1 fruit fly cellular context compared by ENCODE assay signal in the genomic region with DNA sequence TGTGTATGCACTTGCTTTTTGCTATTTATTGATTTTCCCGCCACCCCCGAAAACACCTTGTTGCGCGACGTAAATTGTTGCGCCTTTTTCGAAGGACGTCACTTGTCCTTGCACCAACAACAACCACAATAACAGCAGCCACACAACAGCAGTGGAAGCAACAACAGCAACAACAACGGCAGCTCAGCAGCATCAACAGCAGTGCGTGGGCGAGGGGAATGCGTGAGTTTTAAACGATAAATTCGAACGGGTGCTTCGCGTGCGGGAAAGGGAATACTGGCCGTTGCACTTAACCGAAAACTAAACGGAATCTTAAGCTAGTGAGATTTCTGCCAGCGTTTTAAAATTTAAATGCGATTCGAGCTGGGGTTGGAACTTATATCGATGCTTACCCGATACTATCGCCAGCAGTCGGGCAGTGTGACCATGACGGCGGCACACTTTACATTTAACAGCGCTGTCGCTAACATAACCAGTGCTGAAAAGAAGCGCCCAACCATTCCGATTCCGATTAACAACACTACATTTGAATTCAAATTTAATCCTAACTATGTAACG.
TF ChIP-seq lines count a peak whose summit lies in the region.

cyst (minus strand) TSS at position 404 of the 558 bp plus-strand sequence.

TF ChIP-seq in whole organism, embryonic, 481 proteins besides CTCF, POLR2A, EP300 and RAD21 (continued from another document):
- TF ChIP-seq sens-2 (GFP tag; IDR thresholded peaks at IDR 0.05; lab: Robert Waterston, UW) (no peak), CG13894 (tag; optimal IDR thresholded peaks at IDR 0.05; lab: Kevin White, UChicago) (no peak), HHEX (GFP tag; optimal IDR thresholded peaks at IDR 0.05; lab: Kevin White, UChicago) (no peak), CG4707 (GFP tag; optimal IDR thresholded peaks at IDR 0.05; lab: Kevin White, UChicago) (no peak), Lim3 (GFP tag; IDR thresholded peaks at IDR 0.05; lab: Robert Waterston, UW) (no peak), cad (GFP tag; optimal IDR thresholded peaks at IDR 0.05; lab: Kevin White, UChicago) (no peak), nerfin-1 (tag; optimal IDR thresholded peaks at IDR 0.05; lab: Kevin White, UChicago) (peak; percentile 64), hb (GFP tag; IDR thresholded peaks at IDR 0.05; lab: Robert Waterston, UW; ENCODE audit: partially characterized antibody) (peak; percentile 94), Awh (GFP tag; IDR thresholded peaks at IDR 0.05; lab: Robert Waterston, UW) (no peak), ken (GFP tag; IDR thresholded peaks at IDR 0.05; lab: Robert Waterston, UW) (peak; percentile 50; the same call in 1 of the 3 replicates), Vsx1 (GFP tag; optimal IDR thresholded peaks at IDR 0.05; lab: Kevin White, UChicago) (no peak), Nf-YC (tag; optimal IDR thresholded peaks at IDR 0.05; lab: Kevin White, UChicago) (no peak), disco-r (GFP tag; optimal IDR thresholded peaks at IDR 0.05; lab: Kevin White, UChicago) (no peak), CG10321 (GFP tag; IDR thresholded peaks at IDR 0.05; lab: Robert Waterston, UW) (no peak), CG6791 (GFP tag; IDR thresholded peaks at IDR 0.05; lab: Robert Waterston, UW; ENCODE audit: partially characterized antibody) (peak; percentile 97), gem (tag; optimal IDR thresholded peaks at IDR 0.05; lab: Kevin White, UChicago) (no peak), CG34422 (GFP tag; IDR thresholded peaks at IDR 0.05; lab: Robert Waterston, UW) (no peak), ase (GFP tag; IDR thresholded peaks at IDR 0.05; lab: Robert Waterston, UW) (no peak), CG16863 (GFP tag; optimal IDR thresholded peaks at IDR 0.05; lab: Kevin White, UChicago) (peak; percentile 61), wek (GFP tag; optimal IDR thresholded peaks at IDR 0.05; lab: Kevin White, UChicago) (no peak), Atf6 (GFP tag; IDR thresholded peaks at IDR 0.05; lab: Robert Waterston, UW) (peak; percentile 32; the same call in 1 of the 2 replicates), CG17829 (tag; optimal IDR thresholded peaks at IDR 0.05; lab: Kevin White, UChicago) (peak; percentile 57), tna (GFP tag; IDR thresholded peaks at IDR 0.05; lab: Robert Waterston, UW; ENCODE audit: partially characterized antibody) (peak; percentile 94), Dp (GFP tag; optimal IDR thresholded peaks at IDR 0.05; lab: Kevin White, UChicago) (peak; percentile 86), CG10209 (GFP tag; optimal IDR thresholded peaks at IDR 0.05; lab: Kevin White, UChicago) (no peak), E2f2 (GFP tag; IDR thresholded peaks at IDR 0.05; lab: Robert Waterston, UW) (peak; percentile 86), MESR4 (GFP tag; optimal IDR thresholded peaks at IDR 0.05; lab: Kevin White, UChicago) (peak; percentile 82), CG12155 (GFP tag; optimal IDR thresholded peaks at IDR 0.05; lab: Kevin White, UChicago) (peak; percentile 42), Nf-YA (GFP tag; IDR thresholded peaks at IDR 0.05; lab: Robert Waterston, UW) (no peak), btn (GFP tag; optimal IDR thresholded peaks at IDR 0.05; lab: Kevin White, UChicago) (no peak), CG34224 (GFP tag; IDR thresholded peaks at IDR 0.05; lab: Robert Waterston, UW; ENCODE audit: partially characterized antibody) (peak; percentile 95), Antp (GFP tag; optimal IDR thresholded peaks at IDR 0.05; lab: Kevin White, UChicago) (peak; percentile 64), Hsf (GFP tag; optimal IDR thresholded peaks at IDR 0.05; lab: Kevin White, UChicago) (peak; percentile 18), ind (GFP tag; optimal IDR thresholded peaks at IDR 0.05; lab: Kevin White, UChicago) (peak; percentile 28), CG18619 (GFP tag; optimal IDR thresholded peaks at IDR 0.05; lab: Kevin White, UChicago) (no peak), CrebB (tag; optimal IDR thresholded peaks at IDR 0.05; lab: Kevin White, UChicago) (no peak), ci (GFP tag; IDR thresholded peaks at IDR 0.05; lab: Robert Waterston, UW) (0 out of 3 replicates have a peak, but pooled peaks have one; percentile 34), CG8290 (GFP tag; optimal IDR thresholded peaks at IDR 0.05; lab: Kevin White, UChicago) (no peak), CG8290 (tag; optimal IDR thresholded peaks at IDR 0.05; lab: Kevin White, UChicago) (no peak), CG12744 (GFP tag; optimal IDR thresholded peaks at IDR 0.05; lab: Kevin White, UChicago) (no peak), Six4 (GFP tag; optimal IDR thresholded peaks at IDR 0.05; lab: Kevin White, UChicago) (peak; percentile 9), gcm2 (GFP tag; optimal IDR thresholded peaks at IDR 0.05; lab: Kevin White, UChicago) (no peak), ERR (GFP tag; optimal IDR thresholded peaks at IDR 0.05; lab: Kevin White, UChicago) (peak; percentile 23), salm (tag; optimal IDR thresholded peaks at IDR 0.05; lab: Kevin White, UChicago) (no peak), lilli (GFP tag; optimal IDR thresholded peaks at IDR 0.05; lab: Kevin White, UChicago) (peak; percentile 53), tll (GFP tag; optimal IDR thresholded peaks at IDR 0.05; lab: Kevin White, UChicago) (no peak), gsb-n (tag; optimal IDR thresholded peaks at IDR 0.05; lab: Kevin White, UChicago) (no peak), Ptx1 (GFP tag; IDR thresholded peaks at IDR 0.05; lab: Robert Waterston, UW) (peak; percentile 28; the same call in 1 of the 2 replicates), croc (GFP tag; conservative IDR thresholded peaks at IDR 0.05; lab: Robert Waterston, UW) (no peak), CG11696 (GFP tag; IDR thresholded peaks at IDR 0.05; lab: Robert Waterston, UW) (no peak), CG2889 (GFP tag; IDR thresholded peaks at IDR 0.05; lab: Robert Waterston, UW) (no peak), CG18262 (tag; optimal IDR thresholded peaks at IDR 0.05; lab: Kevin White, UChicago) (no peak), ems (GFP tag; optimal IDR thresholded peaks at IDR 0.05; lab: Kevin White, UChicago) (no peak), CG8478 (optimal IDR thresholded peaks at IDR 0.05; lab: Kevin White, UChicago) (peak; percentile 83), Hr51 (GFP tag; optimal IDR thresholded peaks at IDR 0.05; lab: Kevin White, UChicago) (no peak), CG18011 (GFP tag; optimal IDR thresholded peaks at IDR 0.05; lab: Kevin White, UChicago) (no peak), CG3065 (GFP tag; optimal IDR thresholded peaks at IDR 0.05; lab: Kevin White, UChicago) (no peak), CG14667 (GFP tag; IDR thresholded peaks at IDR 0.05; lab: Robert Waterston, UW) (no peak), yki (optimal IDR thresholded peaks at IDR 0.05; lab: Kevin White, UChicago) (no peak), CG6272 (GFP tag; IDR thresholded peaks at IDR 0.05; lab: Robert Waterston, UW) (peak; percentile 40; the same call in 1 of the 2 replicates), CG8944 (GFP tag; optimal IDR thresholded peaks at IDR 0.05; lab: Kevin White, UChicago) (peak; percentile 3), dmrt99B (tag; optimal IDR thresholded peaks at IDR 0.05; lab: Kevin White, UChicago) (no peak), Abd-B (GFP tag; optimal IDR thresholded peaks at IDR 0.05; lab: Kevin White, UChicago) (peak; percentile 51), E2f1 (GFP tag; IDR thresholded peaks at IDR 0.05; lab: Robert Waterston, UW) (no peak), HmgD (GFP tag; optimal IDR thresholded peaks at IDR 0.05; lab: Kevin White, UChicago) (peak; percentile 54), psq (GFP tag; optimal IDR thresholded peaks at IDR 0.05; lab: Kevin White, UChicago) (no peak), CG15073 (GFP tag; optimal IDR thresholded peaks at IDR 0.05; lab: Kevin White, UChicago) (no peak), BEAF-32 (GFP tag; optimal IDR thresholded peaks at IDR 0.05; lab: Kevin White, UChicago) (peak; percentile 98), HLH54F (GFP tag; optimal IDR thresholded peaks at IDR 0.05; lab: Kevin White, UChicago) (peak; percentile 57), CG7987 (GFP tag; optimal IDR thresholded peaks at IDR 0.05; lab: Kevin White, UChicago) (no peak), CG13287 (GFP tag; IDR thresholded peaks at IDR 0.05; lab: Robert Waterston, UW; ENCODE audit: partially characterized antibody) (peak; percentile 92), mld (GFP tag; IDR thresholded peaks at IDR 0.05; lab: Robert Waterston, UW; ENCODE audit: partially characterized antibody) (peak; percentile 92), usp (GFP tag; optimal IDR thresholded peaks at IDR 0.05; lab: Kevin White, UChicago) (no peak), CG4617 (GFP tag; optimal IDR thresholded peaks at IDR 0.05; lab: Kevin White, UChicago; ENCODE audit: borderline replicate concordance) (peak; percentile 91), CG7786 (GFP tag; optimal IDR thresholded peaks at IDR 0.05; lab: Kevin White, UChicago) (peak; percentile 1), CG14050 (GFP tag; IDR thresholded peaks at IDR 0.05; lab: Robert Waterston, UW) (no peak), Tbp (GFP tag; optimal IDR thresholded peaks at IDR 0.05; lab: Kevin White, UChicago) (no peak), Ets97D (GFP tag; optimal IDR thresholded peaks at IDR 0.05; lab: Kevin White, UChicago) (peak; percentile 90), da (GFP tag; optimal IDR thresholded peaks at IDR 0.05; lab: Kevin White, UChicago) (no peak), NC2α (GFP tag; optimal IDR thresholded peaks at IDR 0.05; lab: Kevin White, UChicago) (no peak), Blimp-1 (GFP tag; optimal IDR thresholded peaks at IDR 0.05; lab: Kevin White, UChicago) (no peak), CG3407 (GFP tag; optimal IDR thresholded peaks at IDR 0.05; lab: Kevin White, UChicago) (no peak), Trl (optimal IDR thresholded peaks at IDR 0.05; lab: Kevin White, UChicago) (no peak), Trl (GFP tag; optimal IDR thresholded peaks at IDR 0.05; lab: Kevin White, UChicago) (peak; percentile 60), B-H2 (GFP tag; optimal IDR thresholded peaks at IDR 0.05; lab: Kevin White, UChicago) (peak; percentile 46), stwl (tag; optimal IDR thresholded peaks at IDR 0.05; lab: Kevin White, UChicago) (peak; percentile 90), CG18476 (GFP tag; optimal IDR thresholded peaks at IDR 0.05; lab: Kevin White, UChicago) (no peak), CG10462 (GFP tag; optimal IDR thresholded peaks at IDR 0.05; lab: Kevin White, UChicago) (no peak), Aef1 (GFP tag; IDR thresholded peaks at IDR 0.05; lab: Robert Waterston, UW) (peak; percentile 21; the same call in 1 of the 3 replicates), CG17612 (GFP tag; IDR thresholded peaks at IDR 0.05; lab: Robert Waterston, UW) (no peak), her (GFP tag; optimal IDR thresholded peaks at IDR 0.05; lab: Kevin White, UChicago) (peak; percentile 12), CG17328 (GFP tag; IDR thresholded peaks at IDR 0.05; lab: Robert Waterston, UW) (no peak), Atf3 (GFP tag; optimal IDR thresholded peaks at IDR 0.05; lab: Kevin White, UChicago) (no peak), CG5953 (GFP tag; IDR thresholded peaks at IDR 0.05; lab: Robert Waterston, UW) (no peak), Hr78 (GFP tag; optimal IDR thresholded peaks at IDR 0.05; lab: Kevin White, UChicago) (no peak), CG11247 (GFP tag; IDR thresholded peaks at IDR 0.05; lab: Robert Waterston, UW) (peak; percentile 19; the same call in 1 of the 2 replicates), NK7.1 (GFP tag; optimal IDR thresholded peaks at IDR 0.05; lab: Kevin White, UChicago) (no peak), CG17361 (GFP tag; IDR thresholded peaks at IDR 0.05; lab: Robert Waterston, UW) (no peak), CG3281 (GFP tag; optimal IDR thresholded peaks at IDR 0.05; lab: Kevin White, UChicago) (peak; percentile 31), vvl (GFP tag; IDR thresholded peaks at IDR 0.05; lab: Robert Waterston, UW) (peak; percentile 75), Sox100B (GFP tag; optimal IDR thresholded peaks at IDR 0.05; lab: Kevin White, UChicago) (no peak), pros (GFP tag; optimal IDR thresholded peaks at IDR 0.05; lab: Kevin White, UChicago) (no peak), CG2202 (tag; optimal IDR thresholded peaks at IDR 0.05; lab: Kevin White, UChicago) (no peak), CG10959 (GFP tag; IDR thresholded peaks at IDR 0.05; lab: Robert Waterston, UW) (no peak), vnd (GFP tag; IDR thresholded peaks at IDR 0.05; lab: Robert Waterston, UW; ENCODE audit: partially characterized antibody) (peak; percentile 97), CG12659 (GFP tag; optimal IDR thresholded peaks at IDR 0.05; lab: Kevin White, UChicago) (peak; percentile 81), CG13624 (GFP tag; optimal IDR thresholded peaks at IDR 0.05; lab: Kevin White, UChicago) (peak; percentile 69), zen (tag; optimal IDR thresholded peaks at IDR 0.05; lab: Kevin White, UChicago) (no peak), YL-1 (GFP tag; optimal IDR thresholded peaks at IDR 0.05; lab: Kevin White, UChicago) (peak; percentile 91), CG1792 (GFP tag; optimal IDR thresholded peaks at IDR 0.05; lab: Kevin White, UChicago) (peak; percentile 6), CG5245 (GFP tag; optimal IDR thresholded peaks at IDR 0.05; lab: Kevin White, UChicago) (no peak), schlank (tag; optimal IDR thresholded peaks at IDR 0.05; lab: Kevin White, UChicago) (no peak), zen2 (GFP tag; IDR thresholded peaks at IDR 0.05; lab: Robert Waterston, UW; ENCODE audit: partially characterized antibody) (peak; percentile 96), CG11504 (tag; optimal IDR thresholded peaks at IDR 0.05; lab: Kevin White, UChicago) (no peak), kah (GFP tag; optimal IDR thresholded peaks at IDR 0.05; lab: Kevin White, UChicago) (no peak), Hr3 (GFP tag; optimal IDR thresholded peaks at IDR 0.05; lab: Kevin White, UChicago) (no peak), sisA (GFP tag; IDR thresholded peaks at IDR 0.05; lab: Robert Waterston, UW) (no peak; the same call in 1 of the 2 replicates), Sry-β (GFP tag; optimal IDR thresholded peaks at IDR 0.05; lab: Kevin White, UChicago) (peak; percentile 2), ftz-f1 (GFP tag; optimal IDR thresholded peaks at IDR 0.05; lab: Kevin White, UChicago) (peak; percentile 67), Mes4 (GFP tag; optimal IDR thresholded peaks at IDR 0.05; lab: Kevin White, UChicago) (no peak), Ravus (GFP tag; IDR thresholded peaks at IDR 0.05; lab: Robert Waterston, UW) (no peak), Lpt (GFP tag; optimal IDR thresholded peaks at IDR 0.05; lab: Kevin White, UChicago) (no peak), tgo (GFP tag; IDR thresholded peaks at IDR 0.05; lab: Robert Waterston, UW) (no peak)
